Fruit fly (Drosophila melanogaster) whole organism, embryonic: ENCODE results near the gene Ir31a.

Experiments used
- Aef1 ChIP-seq: fragments of 200-800 bp; sonication (Bioruptor generic); IDR thresholded peaks from 3 replicates; pipeline ENCODE4 v1.3.6; 2022; ENCODE audit warnings: missing biosample characterization, missing genetic modification characterization
- Asciz ChIP-seq: fragments of 200-800 bp; sonication (Bioruptor generic); optimal IDR thresholded peaks from 2 replicates; lab custom pipeline; 2017; ENCODE audit warnings: missing biosample characterization, mild to moderate bottlenecking, missing genetic modification characterization, missing genetic modification reagents
- B-H1 ChIP-seq: fragments of 200-800 bp; sonication (Bioruptor generic); IDR thresholded peaks from 3 replicates; pipeline ENCODE4 v1.3.6; 2022; ENCODE audit warnings: missing biosample characterization, missing genetic modification characterization
- CG10462 ChIP-seq: fragments of 200-800 bp; sonication (Bioruptor generic); optimal IDR thresholded peaks from 2 replicates; lab custom pipeline; 2016; ENCODE audit warnings: missing biosample characterization, missing genetic modification characterization
- CG11695 ChIP-seq: fragments of 200-800 bp; sonication (Bioruptor generic); IDR thresholded peaks from 3 replicates; pipeline ENCODE4 v1.3.6; 2022; ENCODE audit warnings: missing biosample characterization, missing genetic modification characterization
- CG12071 ChIP-seq: fragments of 200-800 bp; sonication (Bioruptor generic); optimal IDR thresholded peaks from 3 replicates; lab custom pipeline; 2018; ENCODE audit warnings: missing biosample characterization, mild to moderate bottlenecking, missing genetic modification characterization
- CG12299 ChIP-seq: fragments of 200-800 bp; sonication (Bioruptor generic); optimal IDR thresholded peaks from 2 replicates; lab custom pipeline; 2018; ENCODE audit warnings: missing biosample characterization, mild to moderate bottlenecking, missing genetic modification characterization
- CG13424 ChIP-seq: fragments of 200-800 bp; sonication (Bioruptor generic); optimal IDR thresholded peaks from 2 replicates; lab custom pipeline; 2019; ENCODE audit warnings: missing biosample characterization, mild to moderate bottlenecking, missing genetic modification characterization, moderate library complexity
- CG14014 ChIP-seq: fragments of 200-800 bp; sonication (Bioruptor generic); IDR thresholded peaks from 2 replicates; pipeline ENCODE4 v1.3.6; 2022; ENCODE audit warnings: missing biosample characterization, missing genetic modification characterization
- CG15073 ChIP-seq: fragments of 200-800 bp; sonication (Bioruptor generic); optimal IDR thresholded peaks from 2 replicates; lab custom pipeline; 2016; ENCODE audit warnings: missing biosample characterization, missing genetic modification characterization
- CG17186 ChIP-seq: fragments of 200-800 bp; sonication (Bioruptor generic); optimal IDR thresholded peaks from 3 replicates; lab custom pipeline; 2017; ENCODE audit warnings: missing biosample characterization, missing genetic modification reagents, missing genetic modification characterization
- CG18011 ChIP-seq: fragments of 200-800 bp; sonication (Bioruptor generic); optimal IDR thresholded peaks from 2 replicates; lab custom pipeline; 2017; ENCODE audit warnings: missing biosample characterization, missing genetic modification characterization, mild to moderate bottlenecking, moderate library complexity, missing genotype
- CG1832 ChIP-seq: fragments of 200-800 bp; sonication (Bioruptor generic); optimal IDR thresholded peaks from 2 replicates; lab custom pipeline; 2017; ENCODE audit warnings: missing biosample characterization, mild to moderate bottlenecking, missing genetic modification characterization, inconsistent platforms
- CG3065 ChIP-seq: fragments of 200-800 bp; sonication (Bioruptor generic); optimal IDR thresholded peaks from 2 replicates; lab custom pipeline; 2016; ENCODE audit warnings: missing biosample characterization, missing genetic modification characterization
- CG31441 ChIP-seq: fragments of 200-800 bp; sonication (Bioruptor generic); IDR thresholded peaks from 2 replicates; pipeline ENCODE4 v1.3.6; 2022; ENCODE audit warnings: missing biosample characterization, missing genetic modification characterization
- CG3995 ChIP-seq: fragments of 200-800 bp; sonication (Bioruptor generic); optimal IDR thresholded peaks from 3 replicates; lab custom pipeline; 2016; ENCODE audit warnings: missing biosample characterization, missing genetic modification characterization
- CG4617 ChIP-seq: fragments of 200-800 bp; sonication (Bioruptor generic); optimal IDR thresholded peaks from 3 replicates; lab custom pipeline; 2016; ENCODE audit warnings: missing biosample characterization, missing genetic modification characterization, borderline replicate concordance
- CG4730 ChIP-seq: fragments of 200-800 bp; sonication (Bioruptor generic); IDR thresholded peaks from 2 replicates; pipeline ENCODE4 v1.3.6; 2022; ENCODE audit warnings: missing biosample characterization, missing genetic modification characterization
- CG6791 ChIP-seq: fragments of 200-800 bp; sonication (Bioruptor generic); IDR thresholded peaks from 3 replicates; pipeline ENCODE4 v1.3.6; 2022; ENCODE audit warnings: missing biosample characterization, missing genetic modification characterization; ENCODE audit not compliant: partially characterized antibody
- CG6813 ChIP-seq: fragments of 200-800 bp; sonication (Bioruptor generic); optimal IDR thresholded peaks from 2 replicates; lab custom pipeline; 2017; ENCODE audit warnings: missing biosample characterization, missing genetic modification characterization, mild to moderate bottlenecking, moderate library complexity, missing genetic modification reagents
- CG7357 ChIP-seq: fragments of 200-800 bp; sonication (Bioruptor generic); IDR thresholded peaks from 3 replicates; pipeline ENCODE4 v1.3.6; 2022; ENCODE audit warnings: missing biosample characterization, missing genetic modification characterization
- CG7372 ChIP-seq: fragments of 200-800 bp; sonication (Bioruptor generic); IDR thresholded peaks from 2 replicates; pipeline ENCODE4 v1.3.6; 2022; ENCODE audit warnings: missing biosample characterization, missing genetic modification characterization
- CG7556 ChIP-seq: fragments of 200-800 bp; sonication (Bioruptor generic); optimal IDR thresholded peaks from 2 replicates; lab custom pipeline; 2017; ENCODE audit warnings: missing biosample characterization, mild to moderate bottlenecking, missing genetic modification characterization
- CG8944 ChIP-seq: fragments of 200-800 bp; sonication (Bioruptor generic); optimal IDR thresholded peaks from 3 replicates; lab custom pipeline; 2016; ENCODE audit warnings: missing biosample characterization, missing genetic modification characterization
- CTCF ChIP-seq: fragments of 200-800 bp; sonication (Bioruptor generic); optimal IDR thresholded peaks from 2 replicates; lab custom pipeline; 2017; ENCODE audit warnings: missing biosample characterization, mild to moderate bottlenecking, missing genetic modification characterization, moderate library complexity
- Dref ChIP-seq: fragments of 200-800 bp; sonication (Bioruptor generic); IDR thresholded peaks from 2 replicates; pipeline ENCODE4 v1.3.6; 2022; ENCODE audit warnings: missing biosample characterization, missing genetic modification characterization
- Drgx ChIP-seq: fragments of 200-800 bp; sonication (Bioruptor generic); IDR thresholded peaks from 2 replicates; pipeline ENCODE4 v1.3.6; 2022; ENCODE audit warnings: missing biosample characterization, missing genetic modification characterization
- HLH4C ChIP-seq: fragments of 200-800 bp; sonication (Bioruptor generic); IDR thresholded peaks from 3 replicates; pipeline ENCODE4 v1.3.6; 2022; ENCODE audit warnings: missing biosample characterization, missing genetic modification characterization; ENCODE audit not compliant: partially characterized antibody
- Kr ChIP-seq: fragments of 200-800 bp; sonication (Bioruptor generic); optimal IDR thresholded peaks from 2 replicates; lab custom pipeline; 2017; ENCODE audit warnings: missing biosample characterization, mild to moderate bottlenecking, missing genetic modification characterization
- Oaz ChIP-seq: fragments of 200-800 bp; sonication (Bioruptor generic); IDR thresholded peaks from 2 replicates; pipeline ENCODE4 v1.3.6; 2022; ENCODE audit warnings: missing biosample characterization, missing genetic modification characterization
- Oli ChIP-seq: fragments of 200-800 bp; sonication (Bioruptor generic); optimal IDR thresholded peaks from 2 replicates; lab custom pipeline; 2018; ENCODE audit warnings: missing biosample characterization, mild to moderate bottlenecking, missing genetic modification characterization, moderate library complexity
- Pdp1 ChIP-seq, 2 experiments: fragments of 200-800 bp; sonication (Bioruptor generic); optimal IDR thresholded peaks; 3 replicates each; lab custom pipeline; 2016; ENCODE audit warnings: missing biosample characterization in 2 of 2, missing genetic modification characterization in 2 of 2, mild to moderate bottlenecking in 1 of 2, moderate library complexity in 1 of 2
- Sox102F ChIP-seq: fragments of 200-800 bp; sonication (Bioruptor generic); optimal IDR thresholded peaks from 2 replicates; lab custom pipeline; 2018; ENCODE audit warnings: missing biosample characterization, mild to moderate bottlenecking, missing genetic modification characterization, moderate library complexity
- Xbp1 ChIP-seq: fragments of 200-800 bp; sonication (Bioruptor generic); optimal IDR thresholded peaks from 3 replicates; lab custom pipeline; 2016; ENCODE audit warnings: missing biosample characterization, mild to moderate bottlenecking, missing genetic modification characterization
- ato ChIP-seq: fragments of 200-800 bp; sonication (Bioruptor generic); IDR thresholded peaks from 2 replicates; pipeline ENCODE4 v1.3.6; 2022; ENCODE audit warnings: missing biosample characterization, missing genetic modification characterization; ENCODE audit not compliant: partially characterized antibody
- ems ChIP-seq: fragments of 200-800 bp; sonication (Bioruptor generic); optimal IDR thresholded peaks from 3 replicates; lab custom pipeline; 2016; ENCODE audit warnings: missing biosample characterization, missing genetic modification characterization
- ewg ChIP-seq: fragments of 200-800 bp; sonication (Bioruptor generic); optimal IDR thresholded peaks from 3 replicates; lab custom pipeline; 2017; ENCODE audit warnings: mild to moderate bottlenecking, missing biosample characterization, missing genetic modification reagents, missing genetic modification characterization
- fd64A ChIP-seq: fragments of 200-800 bp; sonication (Bioruptor generic); optimal IDR thresholded peaks from 3 replicates; lab custom pipeline; 2018; ENCODE audit warnings: missing biosample characterization, mild to moderate bottlenecking, missing genetic modification characterization
- hkb ChIP-seq, 2 experiments: fragments of 200-800 bp in 1 of 2; fragments of >200 bp in 1 of 2; sonication (Bioruptor generic) in 1 of 2; IDR thresholded peaks in 1 of 2; optimal IDR thresholded peaks in 1 of 2; 2 replicates each; pipeline versions ENCODE4 v1.3.6 to Lab custom; 2017 to 2022; ENCODE audit warnings: missing biosample characterization in 1 of 2, missing genetic modification characterization in 1 of 2
- jing ChIP-seq: fragments of 200-800 bp; sonication (Bioruptor generic); optimal IDR thresholded peaks from 2 replicates; lab custom pipeline; 2018; ENCODE audit warnings: missing biosample characterization, mild to moderate bottlenecking, missing genetic modification characterization
- lbe ChIP-seq: fragments of 200-800 bp; sonication (Bioruptor generic); optimal IDR thresholded peaks from 2 replicates; lab custom pipeline; 2016; ENCODE audit warnings: missing biosample characterization, mild to moderate bottlenecking, missing genetic modification characterization
- lov ChIP-seq, 2 experiments: fragments of 200-800 bp in 1 of 2; fragments of >200 bp in 1 of 2; sonication (Bioruptor generic) in 1 of 2; IDR thresholded peaks in 1 of 2; optimal IDR thresholded peaks in 1 of 2; 2 replicates in 1 of 2; 3 replicates in 1 of 2; pipeline versions ENCODE4 v1.3.6 to Lab custom; 2017 to 2022; ENCODE audit warnings: missing biosample characterization in 1 of 2, missing genetic modification characterization in 1 of 2
- oc ChIP-seq: fragments of 200-800 bp; sonication (Bioruptor generic); optimal IDR thresholded peaks from 2 replicates; lab custom pipeline; 2018; ENCODE audit warnings: missing biosample characterization, mild to moderate bottlenecking, missing genetic modification characterization, moderate library complexity
- p53 ChIP-seq: fragments of 200-800 bp; sonication (Bioruptor generic); optimal IDR thresholded peaks from 2 replicates; lab custom pipeline; 2016; ENCODE audit warnings: missing biosample characterization, missing genetic modification characterization
- pb ChIP-seq: fragments of 200-800 bp; sonication (Bioruptor generic); optimal IDR thresholded peaks from 3 replicates; lab custom pipeline; 2016; ENCODE audit warnings: missing biosample characterization, missing genetic modification characterization
- peb ChIP-seq: fragments of 200-800 bp; sonication (Bioruptor generic); IDR thresholded peaks from 2 replicates; pipeline ENCODE4 v1.3.6; 2022; ENCODE audit warnings: missing biosample characterization, missing genetic modification characterization
- psq ChIP-seq: fragments of 200-800 bp; sonication (Bioruptor generic); optimal IDR thresholded peaks from 2 replicates; lab custom pipeline; 2017; ENCODE audit warnings: missing biosample characterization, missing genetic modification characterization
- sim ChIP-seq: fragments of 200-800 bp; sonication (Bioruptor generic); IDR thresholded peaks from 2 replicates; pipeline ENCODE4 v1.3.6; 2022; ENCODE audit warnings: missing biosample characterization, missing genetic modification characterization
- sna ChIP-seq: fragments of 200-800 bp; sonication (Bioruptor generic); IDR thresholded peaks from 2 replicates; pipeline ENCODE4 v1.3.6; 2022; ENCODE audit warnings: missing biosample characterization, missing genetic modification characterization; ENCODE audit not compliant: partially characterized antibody
- tin ChIP-seq: fragments of 200-800 bp; sonication (Bioruptor generic); optimal IDR thresholded peaks from 3 replicates; lab custom pipeline; 2016; ENCODE audit warnings: missing biosample characterization, missing genetic modification characterization

Ir31a gene

DNA sequence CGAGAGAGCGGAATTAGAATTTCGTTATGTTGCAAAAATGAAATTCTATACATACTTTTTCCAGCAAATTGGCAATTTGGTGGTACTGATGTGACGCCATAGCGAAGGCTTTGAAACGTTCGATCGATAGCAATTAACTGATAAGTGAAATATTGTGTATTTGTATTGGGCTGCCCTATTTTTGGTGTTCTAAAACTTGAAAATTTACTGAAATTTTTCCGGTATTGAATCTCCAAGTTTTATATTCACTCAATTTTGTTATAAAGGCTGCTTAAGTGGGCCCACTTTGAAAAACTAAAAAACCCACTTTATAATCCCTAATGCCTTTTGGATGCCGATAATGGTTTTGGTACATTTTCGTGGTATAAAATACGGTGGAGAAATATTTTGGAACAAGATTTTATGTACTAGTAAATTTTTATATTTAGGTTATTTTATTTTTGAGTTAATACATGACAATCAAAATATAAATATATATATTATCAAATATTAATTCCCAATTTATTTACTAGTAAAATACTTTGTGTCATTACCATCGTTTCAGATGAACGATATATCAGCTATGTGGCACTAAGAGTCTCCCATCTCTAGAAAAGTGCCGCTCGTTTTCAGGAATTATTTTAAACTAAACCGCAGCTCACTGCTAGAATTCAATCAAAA lies 42.8 kb upstream of the Ir31a start, which contains the start of the genes Cand1 and pim (continued):
- TF ChIP-seq CTCF (no peak), CG13424 (peak; percentile 43), HLH4C (GFP tag; lab: Robert Waterston, UW) (peak; percentile 54; the same call in 1 of the 3 replicates), CG1832 (GFP tag; lab: Kevin White, UChicago) (no peak), oc (tag; lab: Kevin White, UChicago) (no peak), Xbp1 (peak; percentile 10), CG11695 (GFP tag; lab: Robert Waterston, UW) (no peak), psq (GFP tag; lab: Kevin White, UChicago) (no peak), Sox102F (GFP tag; lab: Kevin White, UChicago) (no peak), Kr (GFP tag; lab: Kevin White, UChicago) (no peak), CG4730 (GFP tag; lab: Robert Waterston, UW) (no peak), sna (GFP tag; lab: Robert Waterston, UW) (no peak), lov (optimal IDR thresholded peaks at IDR 0.05; lab: Kevin White, UChicago) (no peak), lov (GFP tag; IDR thresholded peaks at IDR 0.05; lab: Robert Waterston, UW) (no peak), CG6813 (GFP tag; lab: Kevin White, UChicago) (no peak), pb (GFP tag; lab: Kevin White, UChicago) (no peak), CG3995 (GFP tag; lab: Kevin White, UChicago) (no peak), CG7556 (no peak), tin (GFP tag; lab: Kevin White, UChicago) (no peak), p53 (GFP tag; lab: Kevin White, UChicago) (no peak), CG8944 (GFP tag; lab: Kevin White, UChicago) (no peak), CG18011 (GFP tag; lab: Kevin White, UChicago) (no peak), sim (GFP tag; lab: Robert Waterston, UW) (no peak), Aef1 (GFP tag; lab: Robert Waterston, UW) (no peak), Dref (GFP tag; lab: Robert Waterston, UW) (peak; percentile 42; the same call in 1 of the 2 replicates), CG31441 (GFP tag; lab: Robert Waterston, UW) (no peak), Drgx (GFP tag; lab: Robert Waterston, UW) (no peak), CG15073 (GFP tag; lab: Kevin White, UChicago) (no peak), ato (no peak), peb (GFP tag; lab: Robert Waterston, UW) (no peak), jing (no peak), B-H1 (no peak), Oli (tag; lab: Kevin White, UChicago) (no peak), CG7357 (GFP tag; lab: Robert Waterston, UW) (no peak), CG4617 (GFP tag; lab: Kevin White, UChicago) (peak; percentile 49), Oaz (GFP tag; lab: Robert Waterston, UW) (no peak), CG7372 (GFP tag; lab: Robert Waterston, UW) (no peak), Asciz (GFP tag; lab: Kevin White, UChicago) (no peak), ems (GFP tag; lab: Kevin White, UChicago) (no peak), CG6791 (GFP tag; lab: Robert Waterston, UW) (no peak), CG17186 (no peak), hkb (optimal IDR thresholded peaks at IDR 0.05; lab: Kevin White, UChicago) (no peak), hkb (GFP tag; IDR thresholded peaks at IDR 0.05; lab: Robert Waterston, UW) (no peak), CG12071 (no peak), fd64A (no peak), ewg (GFP tag; lab: Kevin White, UChicago) (no peak), lbe (GFP tag; lab: Kevin White, UChicago) (no peak), CG14014 (GFP tag; lab: Robert Waterston, UW) (no peak), CG3065 (GFP tag; lab: Kevin White, UChicago) (no peak), CG10462 (GFP tag; lab: Kevin White, UChicago) (no peak), CG12299 (no peak), Pdp1 (GFP tag; optimal IDR thresholded peaks at IDR 0.05; lab: Kevin White, UChicago) (no peak)
